Fruit fly (Drosophila melanogaster) whole organism, embryonic: ENCODE results near the gene CG13694.

Experiments used
- BtbVII ChIP-seq: fragments of 200-800 bp; sonication (Bioruptor generic); optimal IDR thresholded peaks from 3 replicates; lab custom pipeline; 2017; ENCODE audit warnings: missing biosample characterization, mild to moderate bottlenecking, missing genetic modification characterization
- CG1024 ChIP-seq: fragments of 200-800 bp; sonication (Bioruptor generic); IDR thresholded peaks from 2 replicates; pipeline ENCODE4 v1.3.6; 2022; ENCODE audit warnings: missing biosample characterization, missing genetic modification characterization
- CG10979 ChIP-seq: fragments of 200-800 bp; sonication (Bioruptor generic); optimal IDR thresholded peaks from 2 replicates; lab custom pipeline; 2018; ENCODE audit warnings: missing biosample characterization, mild to moderate bottlenecking, missing genetic modification characterization, moderate library complexity
- CG11398 ChIP-seq: fragments of 200-800 bp; sonication (Bioruptor generic); optimal IDR thresholded peaks from 2 replicates; lab custom pipeline; 2016; ENCODE audit warnings: missing biosample characterization, missing genetic modification characterization
- CG12299 ChIP-seq: fragments of 200-800 bp; sonication (Bioruptor generic); optimal IDR thresholded peaks from 2 replicates; lab custom pipeline; 2018; ENCODE audit warnings: missing biosample characterization, mild to moderate bottlenecking, missing genetic modification characterization
- CG13123 ChIP-seq: fragments of 200-800 bp; sonication (Bioruptor generic); optimal IDR thresholded peaks from 2 replicates; lab custom pipeline; 2016; ENCODE audit warnings: missing biosample characterization, missing genetic modification characterization
- CG13287 ChIP-seq: fragments of 200-800 bp; sonication (Bioruptor generic); IDR thresholded peaks from 2 replicates; pipeline ENCODE4 v1.3.6; 2022; ENCODE audit warnings: missing biosample characterization, missing genetic modification characterization; ENCODE audit not compliant: partially characterized antibody
- CG15696 ChIP-seq: fragments of 200-800 bp; sonication (Bioruptor generic); optimal IDR thresholded peaks from 2 replicates; lab custom pipeline; 2019; ENCODE audit warnings: missing biosample characterization, mild to moderate bottlenecking, missing genetic modification characterization, moderate library complexity
- CG1647 ChIP-seq: fragments of 200-800 bp; sonication (Bioruptor generic); optimal IDR thresholded peaks from 3 replicates; lab custom pipeline; 2016; ENCODE audit warnings: missing biosample characterization, missing genetic modification characterization
- CG16813 ChIP-seq: fragments of 200-800 bp; sonication (Bioruptor generic); IDR thresholded peaks from 3 replicates; pipeline ENCODE4 v1.3.6; 2022; ENCODE audit warnings: missing biosample characterization, missing genetic modification characterization; ENCODE audit not compliant: partially characterized antibody
- CG18011 ChIP-seq: fragments of 200-800 bp; sonication (Bioruptor generic); optimal IDR thresholded peaks from 2 replicates; lab custom pipeline; 2017; ENCODE audit warnings: missing biosample characterization, missing genetic modification characterization, mild to moderate bottlenecking, moderate library complexity, missing genotype
- CG2678 ChIP-seq: fragments of 200-800 bp; sonication (Bioruptor generic); optimal IDR thresholded peaks from 3 replicates; lab custom pipeline; 2019; ENCODE audit warnings: missing biosample characterization, mild to moderate bottlenecking, missing genetic modification characterization, moderate library complexity
- CG2889 ChIP-seq: fragments of 200-800 bp; sonication (Bioruptor generic); IDR thresholded peaks from 3 replicates; pipeline ENCODE4 v1.3.6; 2022; ENCODE audit warnings: missing biosample characterization, missing genetic modification characterization
- CG3163 ChIP-seq: fragments of 200-800 bp; sonication (Bioruptor generic); optimal IDR thresholded peaks from 3 replicates; lab custom pipeline; 2016; ENCODE audit warnings: missing biosample characterization, missing genetic modification characterization
- CG33213 ChIP-seq: fragments of 200-800 bp; sonication (Bioruptor generic); optimal IDR thresholded peaks from 3 replicates; lab custom pipeline; 2016; ENCODE audit warnings: missing biosample characterization, missing genetic modification characterization
- CG33557 ChIP-seq: fragments of 200-800 bp; sonication (Bioruptor generic); optimal IDR thresholded peaks from 2 replicates; lab custom pipeline; 2019; ENCODE audit warnings: missing biosample characterization, mild to moderate bottlenecking, missing genetic modification characterization, moderate library complexity
- CG3407 ChIP-seq: fragments of 200-800 bp; sonication (Bioruptor generic); optimal IDR thresholded peaks from 2 replicates; lab custom pipeline; 2018; ENCODE audit warnings: missing biosample characterization, mild to moderate bottlenecking, missing genetic modification characterization
- CG7963 ChIP-seq: fragments of 200-800 bp; sonication (Bioruptor generic); IDR thresholded peaks from 3 replicates; pipeline ENCODE4 v1.3.6; 2022; ENCODE audit warnings: missing biosample characterization, missing genetic modification characterization; ENCODE audit not compliant: partially characterized antibody
- CG8290 ChIP-seq, 3 experiments: fragments of 200-800 bp; sonication (Bioruptor generic); optimal IDR thresholded peaks; 2 replicates each; lab custom pipeline; 2016 to 2019; ENCODE audit warnings: missing biosample characterization in 3 of 3, missing genetic modification characterization in 3 of 3, mild to moderate bottlenecking in 2 of 3, moderate library complexity in 1 of 3
- CG9727 ChIP-seq: fragments of 200-800 bp; sonication (Bioruptor generic); optimal IDR thresholded peaks from 3 replicates; lab custom pipeline; 2017; ENCODE audit warnings: missing biosample characterization, mild to moderate bottlenecking, missing genetic modification characterization
- CG9876 ChIP-seq: fragments of 200-800 bp; sonication (Bioruptor generic); optimal IDR thresholded peaks from 2 replicates; lab custom pipeline; 2016; ENCODE audit warnings: missing biosample characterization, missing genetic modification characterization
- CrebB ChIP-seq: fragments of 200-800 bp; sonication (Bioruptor generic); optimal IDR thresholded peaks from 3 replicates; lab custom pipeline; 2018; ENCODE audit warnings: missing biosample characterization, mild to moderate bottlenecking, missing genetic modification characterization
- D ChIP-seq, 2 experiments: fragments of 200-800 bp in 1 of 2; fragments of >200 bp in 1 of 2; sonication (Bioruptor generic) in 1 of 2; optimal IDR thresholded peaks; 2 replicates in 1 of 2; 3 replicates in 1 of 2; lab custom pipeline; 2017; ENCODE audit warnings: mild to moderate bottlenecking in 1 of 2, missing biosample characterization in 1 of 2, missing genetic modification characterization in 1 of 2, missing genetic modification reagents in 1 of 2
- Dip2 ChIP-seq: fragments of 200-800 bp; sonication (Bioruptor generic); IDR thresholded peaks from 2 replicates; pipeline ENCODE4 v1.3.6; 2022; ENCODE audit warnings: missing biosample characterization, missing genetic modification characterization
- Dip3 ChIP-seq: fragments of 200-800 bp; sonication (Bioruptor generic); optimal IDR thresholded peaks from 3 replicates; lab custom pipeline; 2016; ENCODE audit warnings: missing biosample characterization, missing genetic modification characterization
- Elba2 ChIP-seq: fragments of 200-800 bp; sonication (Bioruptor generic); optimal IDR thresholded peaks from 3 replicates; lab custom pipeline; 2016; ENCODE audit warnings: missing biosample characterization, missing genetic modification characterization
- Ets97D ChIP-seq: fragments of 200-800 bp; sonication (Bioruptor generic); optimal IDR thresholded peaks from 3 replicates; lab custom pipeline; 2016; ENCODE audit warnings: missing biosample characterization, missing genetic modification characterization
- Fer1 ChIP-seq: fragments of 200-800 bp; sonication (Bioruptor generic); optimal IDR thresholded peaks from 2 replicates; lab custom pipeline; 2017; ENCODE audit warnings: missing biosample characterization, mild to moderate bottlenecking, missing genetic modification characterization
- HHEX ChIP-seq: fragments of 200-800 bp; sonication (Bioruptor generic); optimal IDR thresholded peaks from 3 replicates; lab custom pipeline; 2017; ENCODE audit warnings: missing biosample characterization, mild to moderate bottlenecking, missing genetic modification characterization, missing genetic modification reagents
- Hmx ChIP-seq: fragments of 200-800 bp; sonication (Bioruptor generic); optimal IDR thresholded peaks from 2 replicates; lab custom pipeline; 2016; ENCODE audit warnings: missing biosample characterization, missing genetic modification characterization
- Hr39 ChIP-seq: fragments of >200 bp; optimal IDR thresholded peaks from 2 replicates; lab custom pipeline; 2017
- MBD-R2 ChIP-seq: fragments of 200-800 bp; sonication (Bioruptor generic); IDR thresholded peaks from 2 replicates; pipeline ENCODE4 v1.3.6; 2022; ENCODE audit warnings: missing biosample characterization, missing genetic modification characterization
- Meics ChIP-seq: fragments of 200-800 bp; sonication (Bioruptor generic); optimal IDR thresholded peaks from 2 replicates; lab custom pipeline; 2017; ENCODE audit warnings: missing biosample characterization, mild to moderate bottlenecking, missing genetic modification characterization
- NK7.1 ChIP-seq: fragments of 200-800 bp; sonication (Bioruptor generic); optimal IDR thresholded peaks from 3 replicates; lab custom pipeline; 2016; ENCODE audit warnings: missing biosample characterization, missing genetic modification characterization
- Pdp1 ChIP-seq, 2 experiments: fragments of 200-800 bp; sonication (Bioruptor generic); optimal IDR thresholded peaks; 3 replicates each; lab custom pipeline; 2016; ENCODE audit warnings: missing biosample characterization in 2 of 2, missing genetic modification characterization in 2 of 2, mild to moderate bottlenecking in 1 of 2, moderate library complexity in 1 of 2
- chm ChIP-seq: fragments of 200-800 bp; sonication (Bioruptor generic); IDR thresholded peaks from 2 replicates; pipeline ENCODE4 v1.3.6; 2022; ENCODE audit warnings: missing biosample characterization, missing genetic modification characterization
- cwo ChIP-seq: fragments of 200-800 bp; sonication (Bioruptor generic); optimal IDR thresholded peaks from 3 replicates; lab custom pipeline; 2017; ENCODE audit warnings: missing biosample characterization, missing genetic modification characterization, mild to moderate bottlenecking, moderate library complexity, missing genetic modification reagents
- en ChIP-seq: fragments of 200-800 bp; sonication (Bioruptor generic); optimal IDR thresholded peaks from 2 replicates; lab custom pipeline; 2016; ENCODE audit warnings: missing biosample characterization, missing genetic modification characterization
- gsb ChIP-seq: fragments of 200-800 bp; sonication (Bioruptor generic); IDR thresholded peaks from 2 replicates; pipeline ENCODE4 v1.3.6; 2022; ENCODE audit warnings: missing biosample characterization, missing genetic modification characterization
- her ChIP-seq: fragments of 200-800 bp; sonication (Bioruptor generic); optimal IDR thresholded peaks from 2 replicates; lab custom pipeline; 2016; ENCODE audit warnings: missing biosample characterization, missing genetic modification characterization
- klu ChIP-seq: fragments of 200-800 bp; sonication (Bioruptor generic); IDR thresholded peaks from 2 replicates; pipeline ENCODE4 v1.3.6; 2022; ENCODE audit warnings: missing biosample characterization, missing genetic modification characterization
- lab ChIP-seq: fragments of 200-800 bp; sonication (Bioruptor generic); optimal IDR thresholded peaks from 3 replicates; lab custom pipeline; 2017; ENCODE audit warnings: missing biosample characterization, missing genetic modification characterization, mild to moderate bottlenecking, moderate library complexity, missing genetic modification reagents
- mirr ChIP-seq: fragments of 200-800 bp; sonication (Bioruptor generic); optimal IDR thresholded peaks from 3 replicates; lab custom pipeline; 2018; ENCODE audit warnings: missing biosample characterization, mild to moderate bottlenecking, missing genetic modification characterization
- nau ChIP-seq: fragments of 200-800 bp; sonication (Bioruptor generic); optimal IDR thresholded peaks from 3 replicates; lab custom pipeline; 2017; ENCODE audit warnings: missing biosample characterization, mild to moderate bottlenecking, missing genetic modification characterization, missing genetic modification reagents
- nerfin-2 ChIP-seq: fragments of 200-800 bp; sonication (Bioruptor generic); IDR thresholded peaks from 2 replicates; pipeline ENCODE4 v1.3.6; 2022; ENCODE audit warnings: missing biosample characterization, missing genetic modification characterization; ENCODE audit not compliant: partially characterized antibody
- nom ChIP-seq: fragments of 200-800 bp; sonication (Bioruptor generic); optimal IDR thresholded peaks from 2 replicates; lab custom pipeline; 2017; ENCODE audit warnings: missing biosample characterization, missing genetic modification characterization, mild to moderate bottlenecking, moderate library complexity, missing genetic modification reagents
- peb ChIP-seq: fragments of 200-800 bp; sonication (Bioruptor generic); IDR thresholded peaks from 2 replicates; pipeline ENCODE4 v1.3.6; 2022; ENCODE audit warnings: missing biosample characterization, missing genetic modification characterization
- row ChIP-seq: fragments of 200-800 bp; sonication (Bioruptor generic); IDR thresholded peaks from 3 replicates; pipeline ENCODE4 v1.3.6; 2022; ENCODE audit warnings: missing biosample characterization, missing genetic modification characterization
- wek ChIP-seq: fragments of 200-800 bp; sonication (Bioruptor generic); optimal IDR thresholded peaks from 3 replicates; lab custom pipeline; 2018; ENCODE audit warnings: missing biosample characterization, mild to moderate bottlenecking, missing genetic modification characterization, moderate library complexity
- zfh1 ChIP-seq: fragments of 200-800 bp; sonication (Bioruptor generic); IDR thresholded peaks from 3 replicates; pipeline ENCODE4 v1.3.6; 2022; ENCODE audit warnings: missing biosample characterization, missing genetic modification characterization

The CG13694 gene

dm6 chr2L:117750-118149 is 1.5 kb upstream of the CG13694 start (continued):
- peak; percentile 20 for TF ChIP-seq CrebB (tag; lab: Kevin White, UChicago)
- TF ChIP-seq Pdp1 (GFP tag; optimal IDR thresholded peaks at IDR 0.05; lab: Kevin White, UChicago), result peak in 1 of 2 experiments; percentile 12
- no peak for TF ChIP-seq CG18011
- TF ChIP-seq HHEX (GFP tag; lab: Kevin White, UChicago), result peak; percentile 61
- no peak for TF ChIP-seq klu (GFP tag; lab: Robert Waterston, UW)
- TF ChIP-seq CG2889 (GFP tag; lab: Robert Waterston, UW), result no peak
- no peak for TF ChIP-seq Hr39 (lab: Kevin White, UChicago)
- peak; percentile 13 for TF ChIP-seq cwo (GFP tag; lab: Kevin White, UChicago)
- TF ChIP-seq Dip3, result no peak
- TF ChIP-seq CG13123 (GFP tag; lab: Kevin White, UChicago), result peak; percentile 6
- TF ChIP-seq row, result no peak
- TF ChIP-seq her (GFP tag; lab: Kevin White, UChicago), result no peak
- no peak for TF ChIP-seq Ets97D
- TF ChIP-seq CG8290 (GFP tag; optimal IDR thresholded peaks at IDR 0.05; lab: Kevin White, UChicago), result no peak
- peak in 1 of 2 experiments; percentile 73 for TF ChIP-seq CG8290 (tag; optimal IDR thresholded peaks at IDR 0.05; lab: Kevin White, UChicago)
- TF ChIP-seq CG9727 (GFP tag; lab: Kevin White, UChicago), result no peak
- TF ChIP-seq CG3163 (GFP tag; lab: Kevin White, UChicago), result no peak
- TF ChIP-seq nerfin-2 (GFP tag; lab: Robert Waterston, UW), result no peak
- peak; percentile 28 for TF ChIP-seq CG12299
- no peak for TF ChIP-seq Dip2 (GFP tag; lab: Robert Waterston, UW)
- no peak for TF ChIP-seq MBD-R2 (GFP tag; lab: Robert Waterston, UW)
- TF ChIP-seq nau (GFP tag; lab: Kevin White, UChicago), result peak; percentile 37
- TF ChIP-seq lab (GFP tag; lab: Kevin White, UChicago), result peak; percentile 82
- no peak for TF ChIP-seq peb (GFP tag; lab: Robert Waterston, UW)
- TF ChIP-seq CG16813 (GFP tag; lab: Robert Waterston, UW), result no peak
- peak; percentile 70 for TF ChIP-seq mirr
- no peak for TF ChIP-seq en (GFP tag; lab: Kevin White, UChicago)
- no peak for TF ChIP-seq Hmx
- TF ChIP-seq CG7963 (GFP tag; lab: Robert Waterston, UW), result no peak
- TF ChIP-seq Elba2 (GFP tag; lab: Kevin White, UChicago), result no peak
- no peak for TF ChIP-seq CG15696 (tag; lab: Kevin White, UChicago)
- TF ChIP-seq CG1647, result peak; percentile 10
- TF ChIP-seq CG1024, result no peak
- peak; percentile 75 for TF ChIP-seq Fer1 (GFP tag; lab: Kevin White, UChicago)
- TF ChIP-seq NK7.1 (GFP tag; lab: Kevin White, UChicago), result no peak
- TF ChIP-seq gsb (GFP tag; lab: Robert Waterston, UW), result 0 out of 2 replicates have a peak, but pooled peaks have one; percentile 10
- TF ChIP-seq CG33557 (GFP tag; lab: Kevin White, UChicago), result peak; percentile 13
- TF ChIP-seq D (optimal IDR thresholded peaks at IDR 0.05; lab: Kevin White, UChicago), result no peak
- no peak for TF ChIP-seq D (GFP tag; optimal IDR thresholded peaks at IDR 0.05; lab: Kevin White, UChicago)
- 0 out of 3 replicates have a peak, but pooled peaks have one; percentile 23 for TF ChIP-seq zfh1 (GFP tag; lab: Robert Waterston, UW)
- TF ChIP-seq CG11398 (GFP tag; lab: Kevin White, UChicago), result no peak
- no peak for TF ChIP-seq CG13287 (GFP tag; lab: Robert Waterston, UW)
- peak; percentile 59 for TF ChIP-seq wek (GFP tag; lab: Kevin White, UChicago)
- peak; percentile 19 for TF ChIP-seq CG33213
- TF ChIP-seq chm (GFP tag; lab: Robert Waterston, UW), result peak; percentile 54; the same call in 1 of the 2 replicates
- TF ChIP-seq nom (GFP tag; lab: Kevin White, UChicago), result no peak
- peak; percentile 54 for TF ChIP-seq CG3407 (GFP tag; lab: Kevin White, UChicago)
- TF ChIP-seq Meics, result peak; percentile 32
- TF ChIP-seq CG2678 (tag; lab: Kevin White, UChicago), result peak; percentile 58
- TF ChIP-seq CG9876 (GFP tag; lab: Kevin White, UChicago), result no peak
- no peak for TF ChIP-seq CG10979 (tag; lab: Kevin White, UChicago)
- TF ChIP-seq BtbVII (GFP tag; lab: Kevin White, UChicago), result peak; percentile 54
